Worm (Caenorhabditis elegans): ENCODE data around the gene lsm-1.

ce11 chrII:11101171-11101570 lies 25.6 kb upstream of the lsm-1 start:
- TF ChIP-seq nhr-25 (tag; optimal IDR thresholded peaks at IDR 0.05), result no peak
- TF ChIP-seq nhr-23 (tag; optimal IDR thresholded peaks at IDR 0.05), result no peak
- no peak for TF ChIP-seq mab-5 (tag; optimal IDR thresholded peaks at IDR 0.05)
- no peak for TF ChIP-seq ama-1 (optimal IDR thresholded peaks at IDR 0.05)
- no peak for TF ChIP-seq nhr-11 (tag; optimal IDR thresholded peaks at IDR 0.05)
- TF ChIP-seq unc-39 (tag; optimal IDR thresholded peaks at IDR 0.05), result no peak
- TF ChIP-seq dmd-4 (tag; optimal IDR thresholded peaks at IDR 0.05), result no peak
- TF ChIP-seq nhr-10 (tag; optimal IDR thresholded peaks at IDR 0.05), result no peak
- no peak for TF ChIP-seq unc-62 (GFP tag; optimal IDR thresholded peaks at IDR 0.05)
- no peak for TF ChIP-seq nhr-6 (tag; optimal IDR thresholded peaks at IDR 0.05)
- TF ChIP-seq lin-11 (tag; optimal IDR thresholded peaks at IDR 0.05), result no peak
